Worm (Caenorhabditis elegans): ENCODE measurements around the gene mig-21.

mig-21 gene

DNA sequence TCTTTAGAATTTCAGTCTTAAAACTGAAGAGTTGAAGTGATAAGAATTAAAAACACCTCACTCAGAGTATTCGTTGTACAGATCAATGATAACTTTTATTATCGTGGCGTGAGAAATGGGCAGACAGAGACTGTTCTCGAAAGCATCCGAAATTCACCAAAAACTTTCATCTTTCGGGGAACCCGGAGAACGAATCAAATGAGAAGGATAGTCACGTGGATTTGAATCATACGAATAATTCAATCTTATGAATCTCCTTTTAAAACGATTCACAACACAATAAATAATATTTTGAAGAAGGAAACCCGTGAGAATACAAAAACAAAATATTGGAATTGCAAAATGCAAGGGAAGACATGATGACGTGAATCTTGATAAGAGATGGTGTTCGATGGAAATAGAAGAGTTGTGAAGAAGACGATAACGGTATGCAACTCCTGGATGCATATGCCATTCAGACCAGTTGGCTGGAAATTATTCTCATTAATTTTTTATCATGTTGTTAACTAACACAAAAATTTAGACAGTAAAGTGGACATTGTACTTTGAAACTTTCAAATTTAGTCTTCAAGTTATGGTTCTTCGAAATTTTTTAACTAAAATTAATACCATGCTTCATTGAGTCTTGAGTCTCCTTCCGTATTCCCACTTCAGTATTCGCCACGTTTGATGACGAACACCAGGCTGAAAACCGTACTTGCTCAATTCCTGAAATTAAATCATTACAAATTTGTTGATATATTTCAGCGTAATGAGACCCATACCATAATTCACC lies 1.1 kb downstream of the mig-21 start:
- TF ChIP-seq lin-35 (GFP tag; optimal IDR thresholded peaks at IDR 0.05) (peak in 1 of 2 experiments; percentile 62), efl-1 (optimal IDR thresholded peaks at IDR 0.05) (no peak), efl-1 (GFP tag; optimal IDR thresholded peaks at IDR 0.05 in 1 of 2) (peak in 1 of 2 experiments; percentile 78), elt-3 (tag; optimal IDR thresholded peaks at IDR 0.05) (peak in 4 of 6 experiments; percentile 10 to 61 (median 28)), nhr-20 (tag; optimal IDR thresholded peaks at IDR 0.05) (peak; percentile 63), mep-1 (tag; optimal IDR thresholded peaks at IDR 0.05) (peak; percentile 21), pax-3 (tag; optimal IDR thresholded peaks at IDR 0.05) (no peak), blmp-1 (tag; optimal IDR thresholded peaks at IDR 0.05) (peak; percentile 90), nhr-237 (tag; optimal IDR thresholded peaks at IDR 0.05) (no peak), unc-130 (tag; optimal IDR thresholded peaks at IDR 0.05) (no peak), snu-23 (GFP tag; optimal IDR thresholded peaks at IDR 0.05) (peak; percentile 65), elt-2 (tag; optimal IDR thresholded peaks at IDR 0.05) (peak; percentile 38), C04F5.9 (tag; optimal IDR thresholded peaks at IDR 0.05) (no peak), nhr-90 (tag; optimal IDR thresholded peaks at IDR 0.05; ENCODE audit: poor library complexity) (peak; percentile 58), unc-86 (tag; optimal IDR thresholded peaks at IDR 0.05) (no peak), lsy-2 (tag; optimal IDR thresholded peaks at IDR 0.05) (no peak), lin-14 (GFP tag; optimal IDR thresholded peaks at IDR 0.05) (peak; percentile 31), nhr-19 (GFP tag; conservative IDR thresholded peaks at IDR 0.05) (peak; percentile 27), fkh-4 (tag; optimal IDR thresholded peaks at IDR 0.05; ENCODE audit: borderline replicate concordance) (no peak), nhr-85 (tag) (peak; percentile 38), grh-1 (GFP tag; IDR thresholded peaks at IDR 0.05) (peak; percentile 26; the same call in 1 of the 2 replicates), mdl-1 (tag; optimal IDR thresholded peaks at IDR 0.05) (peak in 1 of 2 experiments; percentile 0), nhr-71 (tag; optimal IDR thresholded peaks at IDR 0.05) (peak; percentile 73)

DNA sequence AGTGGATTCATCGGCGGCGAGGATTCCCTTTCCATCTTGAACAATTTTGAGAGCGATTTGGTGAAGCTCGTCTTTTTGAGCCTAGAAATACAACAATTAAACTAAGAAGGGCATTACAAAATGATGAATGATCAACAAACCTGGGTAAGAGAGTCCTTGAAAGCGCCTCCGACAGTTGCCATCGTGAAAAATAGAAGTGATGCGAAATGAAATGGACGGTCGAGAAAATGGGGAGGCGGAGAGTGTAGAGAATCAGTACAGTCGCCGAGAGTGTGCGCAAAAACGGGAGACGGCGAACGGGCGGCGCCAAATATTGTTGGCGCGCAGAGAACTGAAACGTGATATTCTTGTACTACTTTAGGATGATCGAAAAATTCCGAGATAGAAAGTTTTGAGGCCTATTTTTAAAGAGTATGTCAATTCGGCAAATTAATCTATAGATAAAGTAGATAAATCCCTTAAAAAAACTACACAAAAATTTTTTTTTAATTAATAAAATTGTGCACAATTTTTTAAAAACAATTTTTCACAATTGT lies 2.0 kb downstream of the mig-21 start, which contains the start of gene aldo-2:
Gene aldo-2, minus strand, starts transcription at position 486 of the 536 bp plus-strand sequence.
- TF ChIP-seq snu-23 (GFP tag; optimal IDR thresholded peaks at IDR 0.05) (peak; percentile 57), nhr-28 (tag; optimal IDR thresholded peaks at IDR 0.05) (no peak), F16B12.6 (tag; optimal IDR thresholded peaks at IDR 0.05) (no peak), lsy-2 (tag; optimal IDR thresholded peaks at IDR 0.05) (peak in 1 of 2 experiments; percentile 36), rnt-1 (tag; optimal IDR thresholded peaks at IDR 0.05) (no peak), lin-15B (tag; optimal IDR thresholded peaks at IDR 0.05) (no peak), snpc-4 (tag; optimal IDR thresholded peaks at IDR 0.05) (no peak), nhr-90 (tag; optimal IDR thresholded peaks at IDR 0.05; ENCODE audit: poor library complexity) (peak; percentile 54), ceh-90 (tag; optimal IDR thresholded peaks at IDR 0.05) (no peak), tbx-2 (tag; optimal IDR thresholded peaks at IDR 0.05) (peak; percentile 22), ama-1 (optimal IDR thresholded peaks at IDR 0.05) (peak; percentile 56), lin-35 (GFP tag; optimal IDR thresholded peaks at IDR 0.05) (peak; percentile 24 to 60), Y116A8C.19 (tag; optimal IDR thresholded peaks at IDR 0.05; ENCODE audit: borderline replicate concordance) (no peak), aha-1 (tag; optimal IDR thresholded peaks at IDR 0.05) (no peak), nhr-20 (tag; optimal IDR thresholded peaks at IDR 0.05) (peak; percentile 31), nhr-19 (GFP tag; conservative IDR thresholded peaks at IDR 0.05) (peak; percentile 6; the same call in 1 of the 2 replicates), nhr-85 (tag) (peak; percentile 84), dpl-1 (GFP tag; optimal IDR thresholded peaks at IDR 0.05) (peak in 2 of 3 experiments; percentile 22 to 33), elt-3 (tag; optimal IDR thresholded peaks at IDR 0.05) (peak in 1 of 6 experiments; percentile 30), mef-2 (tag; optimal IDR thresholded peaks at IDR 0.05) (no peak), hlh-4 (tag; optimal IDR thresholded peaks at IDR 0.05) (no peak), mdl-1 (tag; optimal IDR thresholded peaks at IDR 0.05) (peak in 1 of 2 experiments; percentile 40), mep-1 (tag; optimal IDR thresholded peaks at IDR 0.05) (peak; percentile 14), alr-1 (tag; optimal IDR thresholded peaks at IDR 0.05; ENCODE audit: borderline replicate concordance) (no peak), nhr-12 (tag; optimal IDR thresholded peaks at IDR 0.05) (no peak), hpl-2 (GFP tag; optimal IDR thresholded peaks at IDR 0.05) (no peak), nhr-71 (tag; optimal IDR thresholded peaks at IDR 0.05) (peak; percentile 11), efl-1 (optimal IDR thresholded peaks at IDR 0.05) (peak; percentile 22 to 30), efl-1 (GFP tag; optimal IDR thresholded peaks at IDR 0.05 in 1 of 2) (peak in 1 of 2 experiments; percentile 92), C16A3.4 (tag; optimal IDR thresholded peaks at IDR 0.05) (no peak), grh-1 (GFP tag; IDR thresholded peaks at IDR 0.05) (0 out of 2 replicates have a peak, but pooled peaks have one; percentile 5), elt-2 (tag; optimal IDR thresholded peaks at IDR 0.05) (no peak), unc-98 (GFP tag; IDR thresholded peaks at IDR 0.05) (no peak), sup-37 (GFP tag; optimal IDR thresholded peaks at IDR 0.05) (no peak), lin-14 (GFP tag; optimal IDR thresholded peaks at IDR 0.05) (peak; percentile 76), egl-27 (tag; optimal IDR thresholded peaks at IDR 0.05) (no peak), nhr-47 (tag; optimal IDR thresholded peaks at IDR 0.05) (peak; percentile 15), nhr-11 (tag; optimal IDR thresholded peaks at IDR 0.05) (no peak), fkh-4 (tag; optimal IDR thresholded peaks at IDR 0.05; ENCODE audit: borderline replicate concordance) (no peak), unc-30 (tag; optimal IDR thresholded peaks at IDR 0.05) (no peak), blmp-1 (tag; optimal IDR thresholded peaks at IDR 0.05) (peak; percentile 64)
